Fruit fly (Drosophila melanogaster): Measurements from ENCODE around the gene CG10431.

- TF ChIP-seq EcR (GFP tag; optimal IDR thresholded peaks at IDR 0.05), result no peak
- TF ChIP-seq gl (tag; optimal IDR thresholded peaks at IDR 0.05), result no peak
These were observed 18.8 kb upstream of the CG10431 start for dm6 chr2L:18955666-18956065.
